Fruit fly (Drosophila melanogaster): Measurements from ENCODE around the gene CG43220.
A peak's percentile ranks its signal among the peaks of the same experiment; 100 is the strongest.

The CG43220 gene

dm6 chr2L:17472582-17473524, 13.5 kb upstream of the CG43220 start, which contains the start of gene BicD (continued):
- TF ChIP-seq bsh (GFP tag; optimal IDR thresholded peaks at IDR 0.05) (peak in 1 of 2 experiments; percentile 0), bcd (GFP tag; optimal IDR thresholded peaks at IDR 0.05) (no peak), pan (optimal IDR thresholded peaks at IDR 0.05) (no peak), pan (GFP tag; optimal IDR thresholded peaks at IDR 0.05 in 1 of 2, IDR thresholded peaks at IDR 0.05 in 1 of 2) (no peak), ems (GFP tag; optimal IDR thresholded peaks at IDR 0.05) (no peak), gce (GFP tag; IDR thresholded peaks at IDR 0.05) (no peak), dan (GFP tag; IDR thresholded peaks at IDR 0.05) (no peak), CG10431 (GFP tag; optimal IDR thresholded peaks at IDR 0.05) (peak; percentile 61), CG1602 (GFP tag; optimal IDR thresholded peaks at IDR 0.05) (no peak), gfzf (GFP tag; optimal IDR thresholded peaks at IDR 0.05) (peak; percentile 90), CG2712 (tag; optimal IDR thresholded peaks at IDR 0.05) (peak; percentile 60), CG17612 (GFP tag; IDR thresholded peaks at IDR 0.05) (0 out of 2 replicates have a peak, but pooled peaks have one; percentile 7), ind (GFP tag; optimal IDR thresholded peaks at IDR 0.05) (no peak), CoRest (tag; optimal IDR thresholded peaks at IDR 0.05) (peak; percentile 58), HLH4C (GFP tag; IDR thresholded peaks at IDR 0.05; ENCODE audit: partially characterized antibody) (peak; percentile 80), CG8924 (tag; optimal IDR thresholded peaks at IDR 0.05) (peak; percentile 24), CG11696 (GFP tag; IDR thresholded peaks at IDR 0.05) (no peak), CG34376 (GFP tag; optimal IDR thresholded peaks at IDR 0.05) (peak; percentile 28), repo (GFP tag; optimal IDR thresholded peaks at IDR 0.05) (no peak), TFAM (GFP tag; optimal IDR thresholded peaks at IDR 0.05) (no peak), CG9797 (GFP tag; optimal IDR thresholded peaks at IDR 0.05) (peak; percentile 80), danr (GFP tag; IDR thresholded peaks at IDR 0.05) (no peak), Dad (GFP tag; optimal IDR thresholded peaks at IDR 0.05) (no peak), Pdp1 (GFP tag; optimal IDR thresholded peaks at IDR 0.05) (peak in 1 of 2 experiments; percentile 62), CG14965 (GFP tag; optimal IDR thresholded peaks at IDR 0.05; ENCODE audit: borderline replicate concordance) (no peak), Stat92E (GFP tag; optimal IDR thresholded peaks at IDR 0.05) (peak in 1 of 3 experiments; percentile 17), CG18619 (GFP tag; optimal IDR thresholded peaks at IDR 0.05) (no peak), CG11085 (GFP tag; IDR thresholded peaks at IDR 0.05) (no peak), bbx (GFP tag; IDR thresholded peaks at IDR 0.05; ENCODE audit: partially characterized antibody) (no peak; the same call in 1 of the 2 replicates), lov (optimal IDR thresholded peaks at IDR 0.05) (no peak), lov (GFP tag; IDR thresholded peaks at IDR 0.05) (no peak), shn (GFP tag; optimal IDR thresholded peaks at IDR 0.05) (no peak), CrebB (tag; optimal IDR thresholded peaks at IDR 0.05) (peak; percentile 32), CG6689 (GFP tag; IDR thresholded peaks at IDR 0.05) (no peak), zfh2 (GFP tag; optimal IDR thresholded peaks at IDR 0.05) (no peak), chinmo (GFP tag; IDR thresholded peaks at IDR 0.05; ENCODE audit: partially characterized antibody) (0 out of 4 replicates have a peak, but pooled peaks have one; percentile 62), scrt (GFP tag; optimal IDR thresholded peaks at IDR 0.05) (peak; percentile 22), CG17912 (GFP tag; optimal IDR thresholded peaks at IDR 0.05) (peak; percentile 8), CG16863 (GFP tag; optimal IDR thresholded peaks at IDR 0.05) (no peak), CG10267 (tag; optimal IDR thresholded peaks at IDR 0.05) (peak; percentile 69), H2.0 (GFP tag; IDR thresholded peaks at IDR 0.05) (no peak), tgo (GFP tag; IDR thresholded peaks at IDR 0.05) (no peak), Oli (tag; optimal IDR thresholded peaks at IDR 0.05) (no peak), Xrp1 (GFP tag; IDR thresholded peaks at IDR 0.05) (no peak), Dp (GFP tag; optimal IDR thresholded peaks at IDR 0.05) (peak; percentile 46), vnd (GFP tag; IDR thresholded peaks at IDR 0.05; ENCODE audit: partially characterized antibody) (peak; percentile 52; the same call in 2 of the 3 replicates), caup (GFP tag; optimal IDR thresholded peaks at IDR 0.05; ENCODE audit: severe bottlenecking) (peak; percentile 1), CG15601 (tag; optimal IDR thresholded peaks at IDR 0.05) (peak; percentile 68)
